Worm (Caenorhabditis elegans) whole organism, early embryonic: Measurements from ENCODE around the gene bli-2.

Experiments
- aly-1 ChIP-seq: sonication (generic microtip); optimal IDR thresholded peaks from 2 replicates; lab custom pipeline; 2016; ENCODE audit warnings: missing genetic modification characterization, missing compliant biosample characterization
- ama-1 ChIP-seq: fragments of 150-350 bp; optimal IDR thresholded peaks from 2 replicates; lab custom pipeline; 2014
- hmg-4 ChIP-seq: fragments of 200-800 bp; sonication (Bioruptor generic); optimal IDR thresholded peaks from 2 replicates; lab custom pipeline; 2018; ENCODE audit warnings: mild to moderate bottlenecking, missing genetic modification characterization, missing compliant biosample characterization
- hnd-1 ChIP-seq: sonication (generic microtip); optimal IDR thresholded peaks from 2 replicates; lab custom pipeline; 2016; ENCODE audit warnings: missing genetic modification characterization, missing compliant biosample characterization

DNA sequence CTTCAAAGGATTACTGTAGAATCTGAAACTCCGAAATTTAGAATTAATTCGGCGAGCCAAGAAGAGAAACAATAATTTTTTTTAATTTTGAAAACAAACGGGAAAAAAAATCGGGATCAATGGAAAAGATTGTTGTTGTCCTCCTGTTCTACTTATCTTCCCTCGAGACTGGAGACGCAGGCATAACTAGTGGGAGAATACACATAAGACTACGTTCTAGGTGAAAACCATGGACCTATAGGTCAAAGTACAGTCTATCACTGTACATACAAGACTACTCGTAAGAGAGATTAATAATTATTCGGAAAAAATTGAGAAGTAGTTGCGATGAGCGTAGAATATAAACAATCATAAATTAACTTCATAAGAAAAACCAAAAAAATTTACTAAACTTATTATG is 32.9 kb downstream of the bli-2 start, which contains the start of gene dhs-6:
- TF ChIP-seq hmg-4 (no peak), ama-1 (lab: Kevin White, UChicago) (no peak), hnd-1 (tag; lab: Kevin White, UChicago) (no peak), aly-1 (tag; lab: Kevin White, UChicago) (no peak)
